Worm (Caenorhabditis elegans): ENCODE data around the gene F26G1.10.

DNA sequence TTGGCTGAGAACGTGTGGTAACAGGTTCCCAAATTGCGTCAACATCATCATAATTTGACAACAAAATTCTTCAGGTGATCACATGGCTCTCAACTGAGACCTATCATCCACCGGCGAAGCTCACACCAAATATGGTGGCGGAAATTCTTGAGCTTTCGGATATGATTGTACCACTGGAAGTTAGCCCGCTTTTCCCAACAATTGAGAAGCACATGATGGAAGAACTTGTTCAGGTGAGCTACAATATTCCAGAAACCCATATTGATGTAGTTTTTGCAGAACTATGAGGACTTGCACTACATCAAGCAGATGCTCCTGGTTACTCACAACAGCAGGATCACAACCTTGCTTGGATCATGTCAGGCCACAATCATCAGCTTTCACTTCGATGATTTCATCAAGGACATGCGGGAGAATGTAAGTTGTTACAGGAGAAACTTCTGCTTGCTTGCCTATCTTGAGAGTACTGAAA is 21.9 kb upstream of the F26G1.10 start, which contains the start of gene F41C3.1:
- no peak for TF ChIP-seq B0261.1 (tag; optimal IDR thresholded peaks at IDR 0.05)
- no peak for TF ChIP-seq akir-1 (GFP tag; optimal IDR thresholded peaks at IDR 0.05)
- TF ChIP-seq pha-4 (tag; optimal IDR thresholded peaks at IDR 0.05): no peak
- TF ChIP-seq Y56A3A.18 (GFP tag; IDR thresholded peaks at IDR 0.05): no peak
- no peak for TF ChIP-seq nhr-80 (tag; optimal IDR thresholded peaks at IDR 0.05)
